Worm (Caenorhabditis elegans): ENCODE results near the gene F07A11.1.

DNA sequence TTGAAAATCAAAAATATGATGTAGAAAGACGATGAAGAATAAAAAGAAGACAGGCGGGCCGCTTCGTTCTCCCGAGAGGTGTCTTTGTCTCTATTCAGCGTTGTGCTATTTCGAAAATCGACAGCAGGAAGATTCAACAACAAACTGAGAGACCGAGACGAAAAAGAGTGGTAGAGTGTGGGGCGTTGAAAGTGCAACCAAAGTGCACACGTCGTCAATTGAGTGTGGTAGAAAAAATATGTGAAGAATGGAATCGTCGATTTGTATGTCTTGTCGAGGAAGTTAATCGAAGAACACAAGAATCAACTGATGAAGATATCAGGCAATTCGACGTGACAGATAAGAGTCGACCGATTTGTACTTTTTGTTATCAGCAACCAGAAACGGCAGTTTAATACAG, 27.2 kb upstream of the F07A11.1 start:
- TF ChIP-seq bed-3 (GFP tag; optimal IDR thresholded peaks at IDR 0.05) (no peak), tbx-8 (GFP tag; optimal IDR thresholded peaks at IDR 0.05) (no peak), pha-4 (tag; optimal IDR thresholded peaks at IDR 0.05) (no peak), snpc-4 (tag; optimal IDR thresholded peaks at IDR 0.05) (no peak), nhr-76 (tag; optimal IDR thresholded peaks at IDR 0.05) (no peak), lin-13 (tag; optimal IDR thresholded peaks at IDR 0.05) (no peak), unc-39 (tag; optimal IDR thresholded peaks at IDR 0.05) (no peak), nhr-237 (tag; optimal IDR thresholded peaks at IDR 0.05) (no peak)
